Worm (Caenorhabditis elegans) whole organism, L1 larva: Measurements from ENCODE around the gene bus-1.
A peak's percentile ranks its signal among the peaks of the same experiment; 100 is the strongest.

Source experiments
- C04F5.9 ChIP-seq: sonication (generic microtip); optimal IDR thresholded peaks from 2 replicates; lab custom pipeline; 2016; ENCODE audit warnings: missing genetic modification characterization, missing compliant biosample characterization
- C16A3.4 ChIP-seq: fragments of 150-350 bp; optimal IDR thresholded peaks from 2 replicates; lab custom pipeline; 2014; ENCODE audit warnings: missing biosample characterization, missing genetic modification characterization
- aha-1 ChIP-seq: fragments of 150-350 bp; optimal IDR thresholded peaks from 2 replicates; lab custom pipeline; 2014; ENCODE audit warnings: missing biosample characterization, missing genetic modification characterization
- blmp-1 ChIP-seq: fragments of 150-350 bp; optimal IDR thresholded peaks from 2 replicates; lab custom pipeline; 2014; ENCODE audit warnings: missing biosample characterization, missing genetic modification characterization
- ceh-63 ChIP-seq: fragments of 200-800 bp; sonication (Bioruptor generic); optimal IDR thresholded peaks from 2 replicates; lab custom pipeline; 2018; ENCODE audit warnings: mild to moderate bottlenecking, missing genetic modification characterization, missing compliant biosample characterization
- ceh-8 ChIP-seq: fragments of 200-800 bp; sonication (Bioruptor generic); optimal IDR thresholded peaks from 2 replicates; lab custom pipeline; 2018; ENCODE audit warnings: mild to moderate bottlenecking, missing genetic modification characterization, moderate library complexity, missing compliant biosample characterization
- ceh-90 ChIP-seq: sonication (generic microtip); optimal IDR thresholded peaks from 2 replicates; lab custom pipeline; 2016; ENCODE audit warnings: missing genetic modification characterization, missing compliant biosample characterization
- dpl-1 ChIP-seq, 3 experiments: fragments of 150-350 bp in 2 of 3; sonication (generic microtip) in 1 of 3; optimal IDR thresholded peaks; 2 replicates each; lab custom pipeline; 2014 to 2017; ENCODE audit warnings: missing biosample characterization in 3 of 3, missing genetic modification characterization in 3 of 3, missing genetic modification reagents in 3 of 3
- efl-1 ChIP-seq, 4 experiments: fragments of 150-350 bp; optimal IDR thresholded peaks in 3 of 4; peaks in 1 of 4; 1 replicate in 1 of 4; 2 replicates in 3 of 4; lab custom pipeline; 2014; ENCODE audit warnings: missing biosample characterization in 2 of 4, missing genetic modification characterization in 2 of 4, missing genetic modification reagents in 2 of 4
- elt-2 ChIP-seq: sonication (generic microtip); optimal IDR thresholded peaks from 2 replicates; lab custom pipeline; 2016; ENCODE audit warnings: missing genetic modification characterization, mild to moderate bottlenecking, inconsistent platforms, missing compliant biosample characterization, missing genetic modification reagents
- fkh-4 ChIP-seq: sonication (generic microtip); optimal IDR thresholded peaks from 2 replicates; lab custom pipeline; 2016; ENCODE audit warnings: missing compliant biosample characterization, missing genetic modification characterization, borderline replicate concordance
- fkh-8 ChIP-seq: sonication (generic microtip); optimal IDR thresholded peaks from 2 replicates; lab custom pipeline; 2016; ENCODE audit warnings: mild to moderate bottlenecking, missing genetic modification characterization, missing compliant biosample characterization
- fos-1 ChIP-seq: fragments of 150-350 bp; optimal IDR thresholded peaks from 2 replicates; lab custom pipeline; 2014; ENCODE audit warnings: missing biosample characterization, missing genetic modification characterization
- hpl-2 ChIP-seq: fragments of 150-350 bp; optimal IDR thresholded peaks from 2 replicates; lab custom pipeline; 2014; ENCODE audit warnings: missing biosample characterization, missing genetic modification reagents, missing genetic modification characterization
- jun-1 ChIP-seq: fragments of 150-350 bp; optimal IDR thresholded peaks from 2 replicates; lab custom pipeline; 2014; ENCODE audit warnings: missing biosample characterization, missing genetic modification reagents, missing genetic modification characterization
- lin-13 ChIP-seq: fragments of 150-350 bp; optimal IDR thresholded peaks from 2 replicates; lab custom pipeline; 2014; ENCODE audit warnings: missing biosample characterization, missing genetic modification reagents, missing genetic modification characterization
- lin-15B ChIP-seq: fragments of 150-350 bp; sonication (generic microtip); optimal IDR thresholded peaks from 3 replicates; lab custom pipeline; 2014; ENCODE audit warnings: missing biosample characterization, missing genetic modification characterization
- lin-35 ChIP-seq, 2 experiments: fragments of 150-350 bp; optimal IDR thresholded peaks; 2 replicates each; lab custom pipeline; 2014; ENCODE audit warnings: missing biosample characterization in 2 of 2, missing genetic modification characterization in 2 of 2, missing genetic modification reagents in 2 of 2
- lir-3 ChIP-seq: sonication (generic microtip); optimal IDR thresholded peaks from 2 replicates; lab custom pipeline; 2016; ENCODE audit warnings: mild to moderate bottlenecking, missing genetic modification characterization, moderate library complexity, missing compliant biosample characterization; ENCODE audit not compliant: poor library complexity
- lsy-2 ChIP-seq, 2 experiments: fragments of 150-350 bp; optimal IDR thresholded peaks; 2 replicates each; lab custom pipeline; 2014; ENCODE audit warnings: missing biosample characterization in 2 of 2, missing genetic modification characterization in 2 of 2
- mab-9 ChIP-seq: fragments of 200-800 bp; sonication (Bioruptor generic); IDR thresholded peaks from 2 replicates; pipeline ENCODE4 v1.3.6; 2022; ENCODE audit warnings: missing genetic modification reagents, missing genetic modification characterization, missing compliant biosample characterization
- mdl-1 ChIP-seq, 2 experiments: fragments of 150-350 bp; optimal IDR thresholded peaks; 2 replicates each; lab custom pipeline; 2014 to 2017; ENCODE audit warnings: missing biosample characterization in 2 of 2, missing genetic modification characterization in 2 of 2, inconsistent platforms in 1 of 2
- mep-1 ChIP-seq: fragments of 150-350 bp; optimal IDR thresholded peaks from 2 replicates; lab custom pipeline; 2014; ENCODE audit warnings: missing biosample characterization, missing genetic modification characterization
- nhr-11 ChIP-seq: fragments of 150-350 bp; optimal IDR thresholded peaks from 2 replicates; lab custom pipeline; 2014; ENCODE audit warnings: missing biosample characterization, missing genetic modification characterization
- nhr-12 ChIP-seq: sonication (generic microtip); optimal IDR thresholded peaks from 2 replicates; lab custom pipeline; 2017; ENCODE audit warnings: missing biosample characterization, missing genetic modification characterization
- nhr-19 ChIP-seq: fragments of 200-800 bp; sonication (Bioruptor generic); conservative IDR thresholded peaks from 2 replicates; pipeline ENCODE4 v1.3.6; 2022; ENCODE audit warnings: missing genetic modification characterization, missing compliant biosample characterization
- nhr-237 ChIP-seq: fragments of 150-350 bp; optimal IDR thresholded peaks from 2 replicates; lab custom pipeline; 2014; ENCODE audit warnings: missing biosample characterization, missing genetic modification characterization
- nhr-28 ChIP-seq: fragments of 150-350 bp; optimal IDR thresholded peaks from 2 replicates; lab custom pipeline; 2014; ENCODE audit warnings: missing biosample characterization, missing genetic modification characterization
- nhr-71 ChIP-seq: sonication (generic microtip); optimal IDR thresholded peaks from 2 replicates; lab custom pipeline; 2016; ENCODE audit warnings: mild to moderate bottlenecking, missing genetic modification characterization, moderate library complexity, missing compliant biosample characterization
- nhr-77 ChIP-seq: fragments of 150-350 bp; optimal IDR thresholded peaks from 2 replicates; lab custom pipeline; 2014; ENCODE audit warnings: missing biosample characterization, missing genetic modification characterization
- nhr-84 ChIP-seq: sonication (generic microtip); optimal IDR thresholded peaks from 2 replicates; lab custom pipeline; 2017; ENCODE audit warnings: missing biosample characterization, missing genetic modification characterization
- pag-3 ChIP-seq: sonication (generic microtip); optimal IDR thresholded peaks from 2 replicates; lab custom pipeline; 2017; ENCODE audit warnings: missing genetic modification characterization, mild to moderate bottlenecking, missing compliant biosample characterization, antibody characterized with exemption, borderline replicate concordance; ENCODE audit not compliant: insufficient read depth
- pax-3 ChIP-seq: fragments of 200-800 bp; sonication (Bioruptor generic); optimal IDR thresholded peaks from 2 replicates; lab custom pipeline; 2018; ENCODE audit warnings: mild to moderate bottlenecking, missing genetic modification characterization, moderate library complexity, missing compliant biosample characterization
- rnt-1 ChIP-seq: sonication (generic microtip); optimal IDR thresholded peaks from 2 replicates; lab custom pipeline; 2016; ENCODE audit warnings: mild to moderate bottlenecking, missing genetic modification characterization, moderate library complexity, missing compliant biosample characterization
- skn-1 ChIP-seq: fragments of 150-350 bp; optimal IDR thresholded peaks from 2 replicates; lab custom pipeline; 2014; ENCODE audit warnings: missing biosample characterization, missing genetic modification characterization
- tbx-2 ChIP-seq: sonication (generic microtip); optimal IDR thresholded peaks from 2 replicates; lab custom pipeline; 2016; ENCODE audit warnings: missing genetic modification characterization, missing compliant biosample characterization
- unc-86 ChIP-seq: sonication (generic microtip); optimal IDR thresholded peaks from 2 replicates; lab custom pipeline; 2016; ENCODE audit warnings: missing genetic modification characterization, missing compliant biosample characterization
- xbp-1 ChIP-seq: sonication (generic microtip); optimal IDR thresholded peaks from 2 replicates; lab custom pipeline; 2016; ENCODE audit warnings: missing genetic modification characterization, missing compliant biosample characterization
- zag-1 ChIP-seq: fragments of 150-350 bp; optimal IDR thresholded peaks from 2 replicates; lab custom pipeline; 2014; ENCODE audit warnings: missing biosample characterization, missing genetic modification characterization
- zip-4 ChIP-seq: fragments of 200-800 bp; sonication (Bioruptor generic); optimal IDR thresholded peaks from 2 replicates; lab custom pipeline; 2018; ENCODE audit warnings: mild to moderate bottlenecking, missing genetic modification characterization, moderate library complexity, missing compliant biosample characterization
- ztf-4 ChIP-seq: fragments of 150-350 bp; optimal IDR thresholded peaks from 2 replicates; lab custom pipeline; 2014; ENCODE audit warnings: missing biosample characterization, missing genetic modification characterization

bus-1 gene

ce11 chrV:9024713-9025112, at the start of gene bus-1:
TSS of gene bus-1 (minus strand) at chrV:9024813.
- TF ChIP-seq unc-86 (tag; lab: Kevin White, UChicago) (no peak), lin-13 (no peak)

ce11 chrV:9073322-9074038, 48.9 kb upstream of the bus-1 start, which contains the start of gene oac-50:
TSS of gene oac-50 (minus strand) at chrV:9073540.
- TF ChIP-seq rnt-1 (tag; lab: Kevin White, UChicago) (no peak), aha-1 (tag; lab: Kevin White, UChicago) (no peak), C16A3.4 (tag; lab: Kevin White, UChicago) (no peak), nhr-84 (tag; lab: Kevin White, UChicago) (no peak), fos-1 (tag; lab: Kevin White, UChicago) (no peak), efl-1 (optimal IDR thresholded peaks at IDR 0.05; lab: Kevin White, UChicago) (no peak), efl-1 (GFP tag; optimal IDR thresholded peaks at IDR 0.05 in 1 of 2; lab: Kevin White, UChicago) (no peak), fkh-4 (tag; lab: Kevin White, UChicago) (no peak), fkh-8 (tag; lab: Kevin White, UChicago) (no peak), ceh-90 (tag; lab: Kevin White, UChicago) (no peak), dpl-1 (GFP tag; optimal IDR thresholded peaks at IDR 0.05; lab: Kevin White, UChicago) (no peak), nhr-77 (no peak), lin-35 (GFP tag; optimal IDR thresholded peaks at IDR 0.05; lab: Kevin White, UChicago) (peak in 1 of 2 experiments; percentile 12), nhr-12 (tag; lab: Kevin White, UChicago) (no peak), lin-15B (tag; lab: Kevin White, UChicago) (no peak), mep-1 (tag; lab: Kevin White, UChicago) (no peak), elt-2 (tag; lab: Kevin White, UChicago) (no peak), C04F5.9 (no peak), ztf-4 (tag; lab: Kevin White, UChicago) (no peak), xbp-1 (tag; lab: Kevin White, UChicago) (no peak), nhr-11 (no peak), zag-1 (no peak), zip-4 (GFP tag; lab: Kevin White, UChicago) (no peak), jun-1 (no peak), ceh-8 (GFP tag; lab: Kevin White, UChicago) (no peak), nhr-71 (no peak), nhr-237 (tag; lab: Kevin White, UChicago) (no peak), tbx-2 (tag; lab: Kevin White, UChicago) (peak; percentile 14), skn-1 (tag; lab: Kevin White, UChicago) (no peak), mdl-1 (tag; optimal IDR thresholded peaks at IDR 0.05; lab: Kevin White, UChicago) (peak in 1 of 2 experiments; percentile 22), nhr-28 (tag; lab: Kevin White, UChicago) (no peak), lin-13 (no peak), lir-3 (tag; lab: Kevin White, UChicago) (no peak), blmp-1 (tag; lab: Kevin White, UChicago) (no peak), pax-3 (tag; lab: Kevin White, UChicago) (no peak), mab-9 (GFP tag; lab: Robert Waterston, UW) (no peak), lsy-2 (tag; optimal IDR thresholded peaks at IDR 0.05; lab: Kevin White, UChicago) (peak in 1 of 2 experiments; percentile 24)

- no peak for TF ChIP-seq jun-1
- TF ChIP-seq pag-3 (tag; lab: Kevin White, UChicago) = no peak
- TF ChIP-seq nhr-19 (GFP tag; lab: Robert Waterston, UW) = no peak
- TF ChIP-seq ceh-63 (GFP tag; lab: Kevin White, UChicago) = no peak
- TF ChIP-seq nhr-71 = no peak
- no peak for TF ChIP-seq hpl-2 (GFP tag; lab: Kevin White, UChicago)
These were observed 45.1 kb upstream of the bus-1 start, which contains the start of gene T27E4.5 for ce11 chrV:9069680-9070079. TSS of gene T27E4.5 (minus strand) at chrV:9069780.
